Worm (Caenorhabditis elegans) whole organism, L1 larva: ENCODE results near the gene ncx-6.

Source experiments
- F16B12.6 ChIP-seq: fragments of 150-350 bp; optimal IDR thresholded peaks from 2 replicates; lab custom pipeline; 2014; ENCODE audit warnings: missing biosample characterization, missing genetic modification characterization
- alr-1 ChIP-seq: fragments of 200-800 bp; sonication (Bioruptor generic); optimal IDR thresholded peaks from 2 replicates; lab custom pipeline; 2018; ENCODE audit warnings: borderline replicate concordance, mild to moderate bottlenecking, missing genetic modification characterization, missing compliant biosample characterization
- blmp-1 ChIP-seq: fragments of 150-350 bp; optimal IDR thresholded peaks from 2 replicates; lab custom pipeline; 2014; ENCODE audit warnings: missing biosample characterization, missing genetic modification characterization
- ceh-63 ChIP-seq: fragments of 200-800 bp; sonication (Bioruptor generic); optimal IDR thresholded peaks from 2 replicates; lab custom pipeline; 2018; ENCODE audit warnings: mild to moderate bottlenecking, missing genetic modification characterization, missing compliant biosample characterization
- ceh-82 ChIP-seq, 3 experiments: fragments of 150-350 bp in 1 of 3; sonication (generic microtip) in 2 of 3; optimal IDR thresholded peaks; 2 replicates each; lab custom pipeline; 2014 to 2017; ENCODE audit warnings: missing biosample characterization in 3 of 3, missing genetic modification characterization in 3 of 3
- ceh-88 ChIP-seq: fragments of 200-800 bp; sonication (Bioruptor generic); IDR thresholded peaks from 2 replicates; pipeline ENCODE4 v1.3.6; 2022; ENCODE audit warnings: missing genetic modification characterization, missing compliant biosample characterization
- efl-1 ChIP-seq, 4 experiments: fragments of 150-350 bp; optimal IDR thresholded peaks in 3 of 4; peaks in 1 of 4; 1 replicate in 1 of 4; 2 replicates in 3 of 4; lab custom pipeline; 2014; ENCODE audit warnings: missing biosample characterization in 2 of 4, missing genetic modification characterization in 2 of 4, missing genetic modification reagents in 2 of 4
- egl-27 ChIP-seq, 2 experiments: fragments of 150-350 bp in 1 of 2; sonication (generic microtip); optimal IDR thresholded peaks; 3 replicates each; lab custom pipeline; 2017 to 2018; ENCODE audit warnings: missing biosample characterization in 2 of 2, missing genetic modification characterization in 2 of 2, missing genetic modification reagents in 2 of 2
- fkh-8 ChIP-seq: sonication (generic microtip); optimal IDR thresholded peaks from 2 replicates; lab custom pipeline; 2016; ENCODE audit warnings: mild to moderate bottlenecking, missing genetic modification characterization, missing compliant biosample characterization
- grh-1 ChIP-seq: fragments of 200-800 bp; sonication (Bioruptor generic); IDR thresholded peaks from 2 replicates; pipeline ENCODE4 v1.3.6; 2022; ENCODE audit warnings: missing genetic modification reagents, missing genetic modification characterization, missing compliant biosample characterization
- hlh-4 ChIP-seq: sonication (generic microtip); optimal IDR thresholded peaks from 2 replicates; lab custom pipeline; 2016; ENCODE audit warnings: mild to moderate bottlenecking, missing genetic modification characterization, missing compliant biosample characterization
- hpl-2 ChIP-seq: fragments of 150-350 bp; optimal IDR thresholded peaks from 2 replicates; lab custom pipeline; 2014; ENCODE audit warnings: missing biosample characterization, missing genetic modification reagents, missing genetic modification characterization
- lin-14 ChIP-seq: fragments of 200-800 bp; sonication (Bioruptor generic); optimal IDR thresholded peaks from 2 replicates; lab custom pipeline; 2018; ENCODE audit warnings: mild to moderate bottlenecking, missing genetic modification characterization, moderate library complexity, missing compliant biosample characterization
- lin-15B ChIP-seq: fragments of 150-350 bp; sonication (generic microtip); optimal IDR thresholded peaks from 3 replicates; lab custom pipeline; 2014; ENCODE audit warnings: missing biosample characterization, missing genetic modification characterization
- lin-35 ChIP-seq, 2 experiments: fragments of 150-350 bp; optimal IDR thresholded peaks; 2 replicates each; lab custom pipeline; 2014; ENCODE audit warnings: missing biosample characterization in 2 of 2, missing genetic modification characterization in 2 of 2, missing genetic modification reagents in 2 of 2
- lin-39 ChIP-seq: fragments of 150-350 bp; optimal IDR thresholded peaks from 2 replicates; lab custom pipeline; 2014; ENCODE audit warnings: missing biosample characterization, missing genetic modification reagents, missing genetic modification characterization
- lsy-2 ChIP-seq, 2 experiments: fragments of 150-350 bp; optimal IDR thresholded peaks; 2 replicates each; lab custom pipeline; 2014; ENCODE audit warnings: missing biosample characterization in 2 of 2, missing genetic modification characterization in 2 of 2
- mdl-1 ChIP-seq, 2 experiments: fragments of 150-350 bp; optimal IDR thresholded peaks; 2 replicates each; lab custom pipeline; 2014 to 2017; ENCODE audit warnings: missing biosample characterization in 2 of 2, missing genetic modification characterization in 2 of 2, inconsistent platforms in 1 of 2
- mep-1 ChIP-seq: fragments of 150-350 bp; optimal IDR thresholded peaks from 2 replicates; lab custom pipeline; 2014; ENCODE audit warnings: missing biosample characterization, missing genetic modification characterization
- nhr-12 ChIP-seq: sonication (generic microtip); optimal IDR thresholded peaks from 2 replicates; lab custom pipeline; 2017; ENCODE audit warnings: missing biosample characterization, missing genetic modification characterization
- nhr-20 ChIP-seq: sonication (generic microtip); optimal IDR thresholded peaks from 2 replicates; lab custom pipeline; 2016; ENCODE audit warnings: mild to moderate bottlenecking, missing genetic modification characterization, missing compliant biosample characterization
- nhr-237 ChIP-seq: fragments of 150-350 bp; optimal IDR thresholded peaks from 2 replicates; lab custom pipeline; 2014; ENCODE audit warnings: missing biosample characterization, missing genetic modification characterization
- nhr-28 ChIP-seq: fragments of 150-350 bp; optimal IDR thresholded peaks from 2 replicates; lab custom pipeline; 2014; ENCODE audit warnings: missing biosample characterization, missing genetic modification characterization
- nhr-84 ChIP-seq: sonication (generic microtip); optimal IDR thresholded peaks from 2 replicates; lab custom pipeline; 2017; ENCODE audit warnings: missing biosample characterization, missing genetic modification characterization
- nhr-85 ChIP-seq: sonication (generic microtip); peaks from one replicate; lab custom pipeline; 2016; ENCODE audit warnings: missing genetic modification characterization, inconsistent platforms, missing compliant biosample characterization
- pag-3 ChIP-seq: sonication (generic microtip); optimal IDR thresholded peaks from 2 replicates; lab custom pipeline; 2017; ENCODE audit warnings: missing genetic modification characterization, mild to moderate bottlenecking, missing compliant biosample characterization, antibody characterized with exemption, borderline replicate concordance; ENCODE audit not compliant: insufficient read depth
- pqm-1 ChIP-seq: sonication (generic microtip); optimal IDR thresholded peaks from 3 replicates; lab custom pipeline; 2017; ENCODE audit warnings: missing biosample characterization, missing genetic modification characterization
- rnt-1 ChIP-seq: sonication (generic microtip); optimal IDR thresholded peaks from 2 replicates; lab custom pipeline; 2016; ENCODE audit warnings: mild to moderate bottlenecking, missing genetic modification characterization, moderate library complexity, missing compliant biosample characterization
- snpc-4 ChIP-seq: fragments of 150-350 bp; optimal IDR thresholded peaks from 2 replicates; lab custom pipeline; 2014; ENCODE audit warnings: missing biosample characterization, missing genetic modification characterization
- snu-23 ChIP-seq: sonication (generic microtip); optimal IDR thresholded peaks from 2 replicates; lab custom pipeline; 2016; ENCODE audit warnings: missing genetic modification characterization, missing compliant biosample characterization
- sox-4 ChIP-seq: sonication (generic microtip); optimal IDR thresholded peaks from 2 replicates; lab custom pipeline; 2016; ENCODE audit warnings: missing genetic modification characterization, missing compliant biosample characterization
- sup-37 ChIP-seq: fragments of 200-800 bp; sonication (Bioruptor generic); optimal IDR thresholded peaks from 2 replicates; lab custom pipeline; 2018; ENCODE audit warnings: mild to moderate bottlenecking, missing genetic modification characterization, missing compliant biosample characterization
- unc-130 ChIP-seq: fragments of 150-350 bp; optimal IDR thresholded peaks from 2 replicates; lab custom pipeline; 2017; ENCODE audit warnings: missing biosample characterization, missing genetic modification characterization, inconsistent platforms
- unc-30 ChIP-seq: sonication (generic microtip); optimal IDR thresholded peaks from 2 replicates; lab custom pipeline; 2017; ENCODE audit warnings: missing biosample characterization, missing genetic modification characterization
- unc-86 ChIP-seq: sonication (generic microtip); optimal IDR thresholded peaks from 2 replicates; lab custom pipeline; 2016; ENCODE audit warnings: missing genetic modification characterization, missing compliant biosample characterization
- zag-1 ChIP-seq: fragments of 150-350 bp; optimal IDR thresholded peaks from 2 replicates; lab custom pipeline; 2014; ENCODE audit warnings: missing biosample characterization, missing genetic modification characterization
- ztf-11 ChIP-seq, 2 experiments: sonication (generic microtip); optimal IDR thresholded peaks; 2 replicates each; lab custom pipeline; 2016 to 2017; ENCODE audit warnings: missing genetic modification characterization in 2 of 2, missing biosample characterization in 1 of 2, missing compliant biosample characterization in 1 of 2
- ztf-4 ChIP-seq: fragments of 150-350 bp; optimal IDR thresholded peaks from 2 replicates; lab custom pipeline; 2014; ENCODE audit warnings: missing biosample characterization, missing genetic modification characterization

Gene ncx-6

DNA sequence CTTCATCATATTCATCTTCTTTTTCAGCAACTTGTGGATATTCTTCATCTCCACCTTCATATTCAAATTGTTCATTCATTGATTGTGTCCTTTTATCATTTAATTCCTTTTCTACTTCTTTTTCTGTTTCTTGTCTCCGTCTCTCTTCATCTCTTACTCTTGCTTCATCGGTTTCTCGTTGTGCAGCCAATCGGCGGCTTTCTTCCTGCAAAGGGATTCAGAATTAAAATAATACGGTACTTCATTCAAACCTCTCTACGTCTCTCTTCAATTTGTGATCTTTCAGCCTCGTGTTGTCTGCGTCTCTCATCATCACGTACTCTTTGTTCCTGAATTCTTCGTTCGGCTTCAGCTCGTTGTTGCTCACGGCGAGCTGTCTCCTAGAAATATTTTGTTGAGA lies 26.9 kb upstream of the ncx-6 start:
- TF ChIP-seq lsy-2 (tag; optimal IDR thresholded peaks at IDR 0.05; lab: Kevin White, UChicago), result peak in 1 of 2 experiments; percentile 53
- TF ChIP-seq sox-4, result no peak
- TF ChIP-seq unc-86 (tag; lab: Kevin White, UChicago), result no peak
- no peak for TF ChIP-seq nhr-12 (tag; lab: Kevin White, UChicago)
- no peak for TF ChIP-seq lin-15B
- TF ChIP-seq F16B12.6 (tag; lab: Kevin White, UChicago), result no peak
- TF ChIP-seq ztf-4 (tag; lab: Kevin White, UChicago), result no peak
- TF ChIP-seq unc-30 (tag; lab: Kevin White, UChicago), result no peak
- TF ChIP-seq ceh-82 (tag; optimal IDR thresholded peaks at IDR 0.05; lab: Kevin White, UChicago), result no peak
- no peak for TF ChIP-seq pqm-1 (tag; lab: Kevin White, UChicago)
- TF ChIP-seq nhr-28 (tag; lab: Kevin White, UChicago), result no peak
- TF ChIP-seq efl-1 (optimal IDR thresholded peaks at IDR 0.05; lab: Kevin White, UChicago), result no peak
- TF ChIP-seq efl-1 (GFP tag; optimal IDR thresholded peaks at IDR 0.05 in 1 of 2; lab: Kevin White, UChicago), result no peak
- no peak for TF ChIP-seq nhr-237 (tag; lab: Kevin White, UChicago)
- no peak for TF ChIP-seq ceh-63 (GFP tag; lab: Kevin White, UChicago)
- TF ChIP-seq fkh-8 (tag; lab: Kevin White, UChicago), result no peak
- no peak for TF ChIP-seq ztf-11 (tag; optimal IDR thresholded peaks at IDR 0.05; lab: Kevin White, UChicago)
- no peak for TF ChIP-seq sup-37
- TF ChIP-seq nhr-85, result peak; percentile 46
- TF ChIP-seq blmp-1 (tag; lab: Kevin White, UChicago), result peak; percentile 29
- no peak for TF ChIP-seq ceh-88 (GFP tag; lab: Robert Waterston, UW)
- no peak for TF ChIP-seq alr-1 (tag; lab: Kevin White, UChicago)
- TF ChIP-seq, all 84 proteins: peak for 3

ce11 chrIII:9738954-9739353 lies 25.2 kb upstream of the ncx-6 start, which contains the start of gene hlh-4:
Gene hlh-4 (minus strand): TSS chrIII:9739054.
- TF ChIP-seq fkh-8 (tag; lab: Kevin White, UChicago) (peak; percentile 7), nhr-12 (tag; lab: Kevin White, UChicago) (no peak), snpc-4 (tag; lab: Kevin White, UChicago) (no peak), hlh-4 (peak; percentile 32), lin-39 (tag; lab: Kevin White, UChicago) (no peak), ceh-88 (GFP tag; lab: Robert Waterston, UW) (no peak), lin-35 (GFP tag; optimal IDR thresholded peaks at IDR 0.05; lab: Kevin White, UChicago) (no peak), mdl-1 (tag; optimal IDR thresholded peaks at IDR 0.05; lab: Kevin White, UChicago) (no peak), pqm-1 (tag; lab: Kevin White, UChicago) (no peak), grh-1 (GFP tag; lab: Robert Waterston, UW) (no peak), pag-3 (tag; lab: Kevin White, UChicago) (no peak)

- TF ChIP-seq lin-35 (GFP tag; optimal IDR thresholded peaks at IDR 0.05; lab: Kevin White, UChicago) (peak in 1 of 2 experiments; percentile 19), efl-1 (optimal IDR thresholded peaks at IDR 0.05; lab: Kevin White, UChicago) (no peak), efl-1 (GFP tag; optimal IDR thresholded peaks at IDR 0.05 in 1 of 2; lab: Kevin White, UChicago) (peak in 1 of 2 experiments; percentile 21), rnt-1 (tag; lab: Kevin White, UChicago) (no peak), hpl-2 (GFP tag; lab: Kevin White, UChicago) (no peak), zag-1 (no peak), egl-27 (tag; optimal IDR thresholded peaks at IDR 0.05; lab: Kevin White, UChicago) (no peak)
These were observed 22.1 kb upstream of the ncx-6 start, which contains the start of gene dao-6 for ce11 chrIII:9735857-9736256. Gene dao-6 (minus strand): TSS chrIII:9736201.

DNA sequence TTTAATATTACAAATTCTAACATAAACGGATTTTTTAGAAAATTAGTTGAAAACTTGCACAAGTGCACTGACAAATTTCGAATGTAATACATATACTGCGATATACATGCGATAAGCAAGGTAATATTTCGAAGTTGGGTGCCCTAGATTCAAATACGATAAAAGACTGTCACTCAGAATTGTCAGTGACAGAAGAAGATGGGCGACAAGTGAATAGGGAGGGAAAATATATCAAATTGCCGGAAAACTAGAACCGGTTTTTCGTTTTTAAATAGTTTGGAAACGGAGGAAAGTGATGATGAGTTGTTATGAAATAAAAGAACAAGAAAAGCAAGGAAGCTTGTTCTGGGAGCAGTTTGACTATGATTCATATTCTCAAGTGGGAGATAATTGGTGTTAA lies 20.3 kb upstream of the ncx-6 start:
- TF ChIP-seq unc-30 (tag; lab: Kevin White, UChicago) (no peak), blmp-1 (tag; lab: Kevin White, UChicago) (peak; percentile 67), snu-23 (GFP tag; lab: Kevin White, UChicago) (peak; percentile 21), nhr-84 (tag; lab: Kevin White, UChicago) (no peak), lin-14 (peak; percentile 55), unc-130 (tag; lab: Kevin White, UChicago) (no peak), mep-1 (tag; lab: Kevin White, UChicago) (peak; percentile 26), rnt-1 (tag; lab: Kevin White, UChicago) (peak; percentile 14), nhr-20 (no peak), nhr-85 (peak; percentile 87)
